Worm (Caenorhabditis elegans) whole organism, L1 larva: ENCODE results near the gene C27A7.8.

Experiments
- egl-27 ChIP-seq, 2 experiments: fragments of 150-350 bp in 1 of 2; sonication (generic microtip); optimal IDR thresholded peaks; 3 replicates each; lab custom pipeline; 2017 to 2018; ENCODE audit warnings: missing biosample characterization in 2 of 2, missing genetic modification characterization in 2 of 2, missing genetic modification reagents in 2 of 2
- nhr-77 ChIP-seq: fragments of 150-350 bp; optimal IDR thresholded peaks from 2 replicates; lab custom pipeline; 2014; ENCODE audit warnings: missing biosample characterization, missing genetic modification characterization

DNA sequence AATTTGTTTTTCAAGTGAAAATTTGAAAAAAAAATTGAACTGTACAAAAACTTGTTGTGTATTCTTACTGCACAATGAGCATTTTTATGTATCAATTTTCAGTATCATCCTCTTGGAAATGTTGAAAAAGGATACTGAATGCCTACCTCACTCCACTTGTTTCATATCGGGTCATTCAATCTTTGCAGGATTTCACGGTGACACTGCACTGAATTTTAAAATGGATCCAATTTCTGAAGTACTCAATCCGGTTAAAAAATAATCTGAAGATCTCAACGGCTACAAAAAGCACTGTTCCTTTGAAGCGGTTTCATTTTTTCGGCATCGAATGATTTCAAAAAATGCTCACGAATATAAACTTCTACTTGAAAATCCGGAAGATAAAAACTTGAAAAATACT is 15.0 kb upstream of the C27A7.8 start:
- TF ChIP-seq nhr-77 (tag; lab: Kevin White, UChicago) = no peak
- TF ChIP-seq egl-27 (tag; optimal IDR thresholded peaks at IDR 0.05; lab: Kevin White, UChicago) = no peak
